Fruit fly (Drosophila melanogaster) whole organism, prepupa: ENCODE measurements around the gene CG42716.

Source experiments
- Blimp-1 ChIP-seq: fragments of 200-800 bp; sonication (Bioruptor generic); optimal IDR thresholded peaks from 3 replicates; lab custom pipeline; 2017; ENCODE audit warnings: missing biosample characterization, missing genetic modification characterization, mild to moderate bottlenecking, moderate library complexity, missing genetic modification reagents
- CG10631 ChIP-seq: fragments of 200-800 bp; sonication (Bioruptor generic); optimal IDR thresholded peaks from 2 replicates; lab custom pipeline; 2016; ENCODE audit warnings: missing biosample characterization, missing genetic modification characterization
- CG10669 ChIP-seq: fragments of 200-800 bp; sonication (Bioruptor generic); optimal IDR thresholded peaks from 3 replicates; lab custom pipeline; 2018; ENCODE audit warnings: missing biosample characterization, mild to moderate bottlenecking, missing genetic modification characterization, moderate library complexity
- CG11294 ChIP-seq: fragments of 200-800 bp; sonication (Bioruptor generic); IDR thresholded peaks from 2 replicates; pipeline ENCODE4 v1.3.6; 2022; ENCODE audit warnings: missing biosample characterization, missing genetic modification characterization
- CG11762 ChIP-seq: fragments of 200-800 bp; sonication (Bioruptor generic); optimal IDR thresholded peaks from 3 replicates; lab custom pipeline; 2016; ENCODE audit warnings: missing biosample characterization, missing genetic modification characterization; ENCODE audit not compliant: insufficient read depth
- CG11902 ChIP-seq: fragments of 200-800 bp; sonication (Bioruptor generic); optimal IDR thresholded peaks from 3 replicates; lab custom pipeline; 2016; ENCODE audit warnings: missing biosample characterization, missing genetic modification characterization
- CG15336 ChIP-seq: fragments of 200-800 bp; sonication (Bioruptor generic); IDR thresholded peaks from 2 replicates; pipeline ENCODE4 v1.3.6; 2022; ENCODE audit warnings: missing biosample characterization, missing genetic modification characterization
- CG1621 ChIP-seq: fragments of 200-800 bp; sonication (Bioruptor generic); optimal IDR thresholded peaks from 3 replicates; lab custom pipeline; 2018; ENCODE audit warnings: missing biosample characterization, mild to moderate bottlenecking, missing genetic modification characterization
- CG16779 ChIP-seq: fragments of 200-800 bp; sonication (Bioruptor generic); optimal IDR thresholded peaks from 3 replicates; lab custom pipeline; 2017; ENCODE audit warnings: missing biosample characterization, mild to moderate bottlenecking, missing genetic modification characterization
- CG3032 ChIP-seq: fragments of 200-800 bp; optimal IDR thresholded peaks from 2 replicates; lab custom pipeline; 2019; ENCODE audit warnings: missing biosample characterization, mild to moderate bottlenecking, missing genetic modification characterization, moderate library complexity
- CG31627 ChIP-seq: fragments of 200-800 bp; sonication (Bioruptor generic); optimal IDR thresholded peaks from 3 replicates; lab custom pipeline; 2016; ENCODE audit warnings: missing biosample characterization, missing genetic modification characterization
- CG32006 ChIP-seq: fragments of 200-800 bp; sonication (Bioruptor generic); optimal IDR thresholded peaks from 3 replicates; lab custom pipeline; 2017; ENCODE audit warnings: missing biosample characterization, mild to moderate bottlenecking, missing genetic modification characterization
- CG3919 ChIP-seq: fragments of 200-800 bp; sonication (Bioruptor generic); optimal IDR thresholded peaks from 3 replicates; lab custom pipeline; 2016; ENCODE audit warnings: missing biosample characterization, missing genetic modification characterization
- CG6276 ChIP-seq: fragments of 200-800 bp; sonication (Bioruptor generic); optimal IDR thresholded peaks from 2 replicates; lab custom pipeline; 2017; ENCODE audit warnings: missing biosample characterization, mild to moderate bottlenecking, missing genetic modification characterization
- CG6792 ChIP-seq: fragments of 200-800 bp; sonication (Bioruptor generic); optimal IDR thresholded peaks from 3 replicates; lab custom pipeline; 2016; ENCODE audit warnings: missing biosample characterization, missing genetic modification characterization
- CG6808 ChIP-seq: fragments of 200-800 bp; sonication (Bioruptor generic); optimal IDR thresholded peaks from 3 replicates; lab custom pipeline; 2017; ENCODE audit warnings: missing biosample characterization, missing genetic modification characterization, mild to moderate bottlenecking, moderate library complexity, missing genetic modification reagents
- CG6854 ChIP-seq: fragments of 200-800 bp; sonication (Bioruptor generic); optimal IDR thresholded peaks from 2 replicates; lab custom pipeline; 2017; ENCODE audit warnings: missing biosample characterization, mild to moderate bottlenecking, missing genetic modification characterization
- CG7368 ChIP-seq: fragments of 200-800 bp; sonication (Bioruptor generic); optimal IDR thresholded peaks from 3 replicates; lab custom pipeline; 2016; ENCODE audit warnings: missing biosample characterization, missing genetic modification characterization
- CG8319 ChIP-seq: fragments of 200-800 bp; sonication (Bioruptor generic); optimal IDR thresholded peaks from 3 replicates; lab custom pipeline; 2016; ENCODE audit warnings: missing biosample characterization, missing genetic modification characterization
- CG8632 ChIP-seq: fragments of 200-800 bp; sonication (Bioruptor generic); optimal IDR thresholded peaks from 3 replicates; lab custom pipeline; 2016; ENCODE audit warnings: missing biosample characterization, missing genetic modification characterization
- CG9139 ChIP-seq: fragments of 200-800 bp; sonication (Bioruptor generic); optimal IDR thresholded peaks from 3 replicates; lab custom pipeline; 2017; ENCODE audit warnings: missing biosample characterization, mild to moderate bottlenecking, missing genetic modification characterization
- Eip75B ChIP-seq: fragments of 200-800 bp; sonication (Bioruptor generic); optimal IDR thresholded peaks from 3 replicates; lab custom pipeline; 2016; ENCODE audit warnings: missing biosample characterization, missing genetic modification characterization
- Eip93F ChIP-seq: fragments of 200-800 bp; sonication (Bioruptor generic); optimal IDR thresholded peaks from 2 replicates; lab custom pipeline; 2016; ENCODE audit warnings: missing biosample characterization, mild to moderate bottlenecking, missing genetic modification characterization
- Ets21C ChIP-seq: fragments of 200-800 bp; sonication (Bioruptor generic); optimal IDR thresholded peaks from 3 replicates; lab custom pipeline; 2016; ENCODE audit warnings: missing biosample characterization, missing genetic modification characterization
- Ets96B ChIP-seq: fragments of 200-800 bp; optimal IDR thresholded peaks from 2 replicates; lab custom pipeline; 2019; ENCODE audit warnings: missing biosample characterization, mild to moderate bottlenecking, missing genetic modification characterization, moderate library complexity
- Hr38 ChIP-seq: sonication (Bioruptor generic); optimal IDR thresholded peaks from 2 replicates; lab custom pipeline; 2016; ENCODE audit warnings: missing biosample characterization, missing genetic modification characterization
- Hr39 ChIP-seq: fragments of 200-800 bp; sonication (Bioruptor generic); optimal IDR thresholded peaks from 2 replicates; lab custom pipeline; 2016; ENCODE audit warnings: missing biosample characterization, missing genetic modification characterization
- Hr4 ChIP-seq: fragments of 200-800 bp; sonication (Bioruptor generic); optimal IDR thresholded peaks from 3 replicates; lab custom pipeline; 2016; ENCODE audit warnings: missing biosample characterization, missing genetic modification characterization
- Met ChIP-seq: fragments of 200-800 bp; sonication (Bioruptor generic); optimal IDR thresholded peaks from 3 replicates; lab custom pipeline; 2016; ENCODE audit warnings: missing biosample characterization, missing genetic modification characterization
- OdsH ChIP-seq: fragments of 200-800 bp; sonication (Bioruptor generic); optimal IDR thresholded peaks from 3 replicates; lab custom pipeline; 2016; ENCODE audit warnings: missing biosample characterization, missing genetic modification characterization
- Smox ChIP-seq: fragments of 200-800 bp; sonication (Bioruptor generic); optimal IDR thresholded peaks from 3 replicates; lab custom pipeline; 2016; ENCODE audit warnings: missing biosample characterization, missing genetic modification characterization
- Sox102F ChIP-seq: fragments of 200-800 bp; sonication (Bioruptor generic); optimal IDR thresholded peaks from 2 replicates; lab custom pipeline; 2016; ENCODE audit warnings: missing biosample characterization, mild to moderate bottlenecking, missing genetic modification characterization
- Sox15 ChIP-seq: fragments of 200-800 bp; sonication (Bioruptor generic); optimal IDR thresholded peaks from 3 replicates; lab custom pipeline; 2016; ENCODE audit warnings: missing biosample characterization, missing genetic modification characterization
- achi ChIP-seq: fragments of 200-800 bp; sonication (Bioruptor generic); optimal IDR thresholded peaks from 3 replicates; lab custom pipeline; 2016; ENCODE audit warnings: missing biosample characterization, missing genetic modification characterization
- acj6 ChIP-seq: fragments of 200-800 bp; sonication (Bioruptor generic); optimal IDR thresholded peaks from 3 replicates; lab custom pipeline; 2016; ENCODE audit warnings: missing biosample characterization, missing genetic modification characterization
- cyc ChIP-seq: fragments of 200-800 bp; sonication (Bioruptor generic); optimal IDR thresholded peaks from 3 replicates; lab custom pipeline; 2016; ENCODE audit warnings: missing biosample characterization, missing genetic modification characterization
- dac ChIP-seq: fragments of 200-800 bp; sonication (Bioruptor generic); optimal IDR thresholded peaks from 2 replicates; lab custom pipeline; 2017; ENCODE audit warnings: missing biosample characterization, mild to moderate bottlenecking, missing genetic modification characterization
- dsx ChIP-seq: fragments of 200-800 bp; optimal IDR thresholded peaks from 3 replicates; lab custom pipeline; 2019; ENCODE audit warnings: missing biosample characterization, mild to moderate bottlenecking, missing genetic modification characterization, moderate library complexity; ENCODE audit not compliant: poor library complexity, severe bottlenecking
- eg ChIP-seq: fragments of 200-800 bp; sonication (Bioruptor generic); IDR thresholded peaks from 3 replicates; pipeline ENCODE4 v1.3.6; 2022; ENCODE audit warnings: missing biosample characterization, missing genetic modification characterization
- esn ChIP-seq: fragments of 200-800 bp; sonication (Bioruptor generic); optimal IDR thresholded peaks from 2 replicates; lab custom pipeline; 2016; ENCODE audit warnings: missing biosample characterization, mild to moderate bottlenecking, missing genetic modification characterization, moderate library complexity
- fd59A ChIP-seq: fragments of 200-800 bp; sonication (Bioruptor generic); optimal IDR thresholded peaks from 2 replicates; lab custom pipeline; 2017; ENCODE audit warnings: missing biosample characterization, mild to moderate bottlenecking, missing genetic modification characterization, missing genetic modification reagents
- fd85E ChIP-seq: fragments of 200-800 bp; sonication (Bioruptor generic); optimal IDR thresholded peaks from 3 replicates; lab custom pipeline; 2016; ENCODE audit warnings: missing biosample characterization, missing genetic modification characterization
- fkh ChIP-seq: fragments of 200-800 bp; sonication (Bioruptor generic); optimal IDR thresholded peaks from 3 replicates; lab custom pipeline; 2017; ENCODE audit warnings: missing biosample characterization, mild to moderate bottlenecking, missing genetic modification characterization, moderate library complexity
- lz ChIP-seq: fragments of 200-800 bp; sonication (Bioruptor generic); optimal IDR thresholded peaks from 3 replicates; lab custom pipeline; 2016; ENCODE audit warnings: missing biosample characterization, missing genetic modification characterization
- net ChIP-seq: fragments of 200-800 bp; sonication (Bioruptor generic); optimal IDR thresholded peaks from 3 replicates; lab custom pipeline; 2016; ENCODE audit warnings: missing biosample characterization, missing genetic modification characterization
- pdm3 ChIP-seq: fragments of 200-800 bp; sonication (Bioruptor generic); optimal IDR thresholded peaks from 3 replicates; lab custom pipeline; 2016; ENCODE audit warnings: missing biosample characterization, missing genetic modification characterization
- salr ChIP-seq, 2 experiments: fragments of 200-800 bp; sonication (Bioruptor generic); optimal IDR thresholded peaks; 3 replicates each; lab custom pipeline; 2016 to 2018; ENCODE audit warnings: missing biosample characterization in 2 of 2, missing genetic modification characterization in 2 of 2, mild to moderate bottlenecking in 1 of 2
- spab ChIP-seq: fragments of 200-800 bp; sonication (Bioruptor generic); optimal IDR thresholded peaks from 2 replicates; lab custom pipeline; 2017; ENCODE audit warnings: missing biosample characterization, mild to moderate bottlenecking, missing genetic modification characterization, missing genetic modification reagents
- ss ChIP-seq, 2 experiments: fragments of 200-800 bp; sonication (Bioruptor generic); optimal IDR thresholded peaks; 2 replicates in 1 of 2; 3 replicates in 1 of 2; lab custom pipeline; 2017 to 2018; ENCODE audit warnings: mild to moderate bottlenecking in 2 of 2, missing biosample characterization in 2 of 2, missing genetic modification characterization in 2 of 2, moderate library complexity in 1 of 2
- svp ChIP-seq: fragments of 200-800 bp; sonication (Bioruptor generic); peaks from one replicate; lab custom pipeline; 2016; ENCODE audit warnings: missing biosample characterization, missing genetic modification characterization
- vri ChIP-seq: fragments of 200-800 bp; sonication (Bioruptor generic); optimal IDR thresholded peaks from 3 replicates; lab custom pipeline; 2016; ENCODE audit warnings: missing biosample characterization, mild to moderate bottlenecking, missing genetic modification characterization

The CG42716 gene

DNA sequence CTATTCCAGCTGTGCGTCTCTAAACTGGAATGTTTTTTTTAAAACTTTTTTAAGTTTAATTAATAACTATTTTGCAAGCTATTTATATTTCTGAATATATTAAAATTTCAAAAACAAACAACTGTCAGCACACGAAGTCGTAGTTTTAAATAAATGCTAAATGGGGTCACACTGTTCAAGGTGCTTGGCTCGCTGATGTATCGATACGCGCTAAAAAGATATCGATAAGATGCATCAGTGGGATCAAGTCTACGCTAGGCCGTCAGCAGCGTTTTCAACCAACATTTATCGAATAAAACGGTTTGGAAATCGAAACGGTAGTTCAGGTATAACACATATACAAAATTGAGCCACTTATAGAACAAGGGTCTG, 17.3 kb downstream of the CG42716 start, which contains the start of gene Diap1:
Gene Diap1 (minus strand): TSS at position 148 of the 372 bp plus-strand sequence.
- TF ChIP-seq CG3032 (tag; lab: Kevin White, UChicago) = no peak
- TF ChIP-seq achi = peak; percentile 5

DNA sequence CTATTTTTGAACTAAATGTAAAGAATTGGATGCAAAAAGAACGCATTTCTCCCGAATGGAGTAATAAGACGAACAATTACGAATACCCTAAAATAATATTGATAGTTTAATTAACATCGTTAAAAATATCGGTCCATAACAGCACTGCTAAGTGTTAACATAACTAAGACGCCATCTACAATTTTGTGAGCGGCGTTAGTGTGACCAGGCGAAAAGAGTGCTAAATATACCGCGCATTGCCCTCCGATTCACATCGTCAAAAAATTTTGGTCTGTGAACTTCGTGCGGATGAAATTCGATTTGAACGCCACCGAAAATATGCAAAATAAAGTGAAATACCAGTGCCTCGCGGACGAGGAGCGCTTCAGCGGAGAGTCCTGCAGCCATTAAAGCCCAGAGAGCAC, 18.1 kb downstream of the CG42716 start, which contains the start of gene Mbs:
Gene Mbs (plus strand): TSS at position 241 of the 404 bp plus-strand sequence.
- TF ChIP-seq Eip75B (GFP tag; lab: Kevin White, UChicago) (no peak), CG3032 (tag; lab: Kevin White, UChicago) (no peak), Hr39 (GFP tag; lab: Kevin White, UChicago) (peak; percentile 11), Sox102F (no peak), CG8319 (no peak), Smox (no peak), esn (no peak), CG11902 (GFP tag; lab: Kevin White, UChicago) (no peak), CG11762 (GFP tag; lab: Kevin White, UChicago) (no peak), CG6276 (GFP tag; lab: Kevin White, UChicago) (no peak), svp (GFP tag; lab: Kevin White, UChicago) (peak; percentile 68), dsx (GFP tag; lab: Kevin White, UChicago) (no peak), CG16779 (tag; lab: Kevin White, UChicago) (no peak), CG11294 (GFP tag; lab: Robert Waterston, UW) (no peak), Met (peak; percentile 30), CG10669 (GFP tag; lab: Kevin White, UChicago) (no peak), CG31627 (GFP tag; lab: Kevin White, UChicago) (peak; percentile 4), cyc (GFP tag; lab: Kevin White, UChicago) (peak; percentile 9), salr (GFP tag; optimal IDR thresholded peaks at IDR 0.05; lab: Kevin White, UChicago) (no peak), Hr38 (GFP tag; lab: Kevin White, UChicago) (no peak), CG32006 (GFP tag; lab: Kevin White, UChicago) (no peak), Eip93F (GFP tag; lab: Kevin White, UChicago) (no peak), fd85E (GFP tag; lab: Kevin White, UChicago) (no peak), CG1621 (tag; lab: Kevin White, UChicago) (no peak), pdm3 (GFP tag; lab: Kevin White, UChicago) (no peak), acj6 (GFP tag; lab: Kevin White, UChicago) (no peak), dac (GFP tag; lab: Kevin White, UChicago) (no peak), CG6808 (no peak), CG6854 (no peak), Ets21C (GFP tag; lab: Kevin White, UChicago) (no peak), lz (peak; percentile 1), ss (GFP tag; optimal IDR thresholded peaks at IDR 0.05; lab: Kevin White, UChicago) (no peak), fkh (GFP tag; lab: Kevin White, UChicago) (no peak), Hr4 (GFP tag; lab: Kevin White, UChicago) (no peak), CG3919 (GFP tag; lab: Kevin White, UChicago) (no peak), eg (peak; percentile 41; the same call in 1 of the 3 replicates), CG9139 (GFP tag; lab: Kevin White, UChicago) (no peak), OdsH (no peak), vri (no peak), CG10631 (GFP tag; lab: Kevin White, UChicago) (no peak), CG7368 (GFP tag; lab: Kevin White, UChicago) (no peak), Ets96B (tag; lab: Kevin White, UChicago) (no peak), fd59A (GFP tag; lab: Kevin White, UChicago) (no peak), CG8632 (GFP tag; lab: Kevin White, UChicago) (no peak), spab (GFP tag; lab: Kevin White, UChicago) (no peak), CG15336 (GFP tag; lab: Robert Waterston, UW) (no peak), Blimp-1 (GFP tag; lab: Kevin White, UChicago) (no peak), CG6792 (GFP tag; lab: Kevin White, UChicago) (no peak), net (GFP tag; lab: Kevin White, UChicago) (no peak), Sox15 (no peak)
